Fruit fly (Drosophila melanogaster) whole organism, embryonic: ENCODE data around the gene CG14357.

Source experiments
- CG2202 ChIP-seq: fragments of 200-800 bp; sonication (Bioruptor generic); optimal IDR thresholded peaks from 2 replicates; lab custom pipeline; 2018; ENCODE audit warnings: missing biosample characterization, mild to moderate bottlenecking, missing genetic modification characterization
- CG3847 ChIP-seq: fragments of 200-800 bp; sonication (Bioruptor generic); IDR thresholded peaks from 2 replicates; pipeline ENCODE4 v1.3.6; 2022; ENCODE audit warnings: missing biosample characterization, missing genetic modification characterization
- CG4360 ChIP-seq: fragments of 200-800 bp; sonication (Bioruptor generic); IDR thresholded peaks from 2 replicates; pipeline ENCODE4 v1.3.6; 2022; ENCODE audit warnings: missing biosample characterization, missing genetic modification characterization
- CG6254 ChIP-seq: fragments of 200-800 bp; sonication (Bioruptor generic); optimal IDR thresholded peaks from 3 replicates; lab custom pipeline; 2017; ENCODE audit warnings: mild to moderate bottlenecking, missing biosample characterization, missing genetic modification reagents, missing genetic modification characterization
- Sry-δ ChIP-seq: fragments of 200-800 bp; sonication (Bioruptor generic); optimal IDR thresholded peaks from 2 replicates; lab custom pipeline; 2016; ENCODE audit warnings: missing biosample characterization, missing genetic modification characterization

- TF ChIP-seq CG2202 (tag; lab: Kevin White, UChicago) (no peak), CG4360 (GFP tag; lab: Robert Waterston, UW) (no peak), CG3847 (GFP tag; lab: Robert Waterston, UW) (no peak), CG6254 (no peak), Sry-δ (no peak)
Measured at dm6 chr3R:14097980-14098379, 14.0 kb downstream of the CG14357 start, which contains the start of gene CG9920.
